Worm (Caenorhabditis elegans) whole organism, early embryonic: ENCODE data around the gene C54D10.9.

Experiments
- B0310.2 ChIP-seq: sonication (generic microtip); optimal IDR thresholded peaks from 2 replicates; lab custom pipeline; 2016; ENCODE audit warnings: mild to moderate bottlenecking, missing genetic modification characterization, missing compliant biosample characterization
- F13C5.2 ChIP-seq: sonication (generic microtip); optimal IDR thresholded peaks from 2 replicates; lab custom pipeline; 2017; ENCODE audit warnings: mild to moderate bottlenecking, missing genetic modification characterization, inconsistent platforms, missing compliant biosample characterization
- ama-1 ChIP-seq: fragments of 150-350 bp; optimal IDR thresholded peaks from 2 replicates; lab custom pipeline; 2014
- ceh-36 ChIP-seq: sonication (generic microtip); optimal IDR thresholded peaks from 2 replicates; lab custom pipeline; 2016; ENCODE audit warnings: missing genetic modification characterization, inconsistent platforms, missing compliant biosample characterization
- ets-7 ChIP-seq: sonication (generic microtip); optimal IDR thresholded peaks from 2 replicates; lab custom pipeline; 2016; ENCODE audit warnings: missing genotype, missing genetic modification characterization, missing compliant biosample characterization
- flt-1 ChIP-seq: fragments of 200-800 bp; sonication (Bioruptor generic); IDR thresholded peaks from 2 replicates; pipeline ENCODE4 v1.3.6; 2022; ENCODE audit warnings: missing genetic modification characterization, missing compliant biosample characterization
- hmg-4 ChIP-seq: fragments of 200-800 bp; sonication (Bioruptor generic); optimal IDR thresholded peaks from 2 replicates; lab custom pipeline; 2018; ENCODE audit warnings: mild to moderate bottlenecking, missing genetic modification characterization, missing compliant biosample characterization
- tbx-37 ChIP-seq: fragments of 200-800 bp; sonication (Bioruptor generic); conservative IDR thresholded peaks from 2 replicates; pipeline ENCODE4 v1.3.6; 2022; ENCODE audit warnings: missing genetic modification reagents, missing genetic modification characterization, missing compliant biosample characterization
- tra-4 ChIP-seq: sonication (generic microtip); optimal IDR thresholded peaks from 2 replicates; lab custom pipeline; 2017; ENCODE audit warnings: missing genetic modification characterization, missing compliant biosample characterization

ce11 chrV:12477139-12477538, 30.2 kb downstream of the C54D10.9 start:
- TF ChIP-seq ceh-36 (no peak), flt-1 (GFP tag; lab: Robert Waterston, UW) (no peak), ets-7 (no peak), ama-1 (no peak), B0310.2 (tag; lab: Kevin White, UChicago) (no peak), hmg-4 (GFP tag; lab: Kevin White, UChicago) (no peak), tra-4 (tag; lab: Kevin White, UChicago) (no peak), F13C5.2 (tag; lab: Kevin White, UChicago) (no peak), tbx-37 (GFP tag; lab: Robert Waterston, UW) (no peak)
